Fruit fly (Drosophila melanogaster) whole organism, embryonic: Measurements from ENCODE around the gene CG34427.

Experiments used
- ATbp ChIP-seq: fragments of 200-800 bp; sonication (Bioruptor generic); optimal IDR thresholded peaks from 2 replicates; lab custom pipeline; 2017; ENCODE audit warnings: missing biosample characterization, mild to moderate bottlenecking, missing genetic modification characterization, missing genetic modification reagents
- B-H2 ChIP-seq: fragments of 200-800 bp; sonication (Bioruptor generic); optimal IDR thresholded peaks from 2 replicates; lab custom pipeline; 2018; ENCODE audit warnings: missing biosample characterization, mild to moderate bottlenecking, missing genetic modification characterization
- CG10209 ChIP-seq: fragments of 200-800 bp; sonication (Bioruptor generic); optimal IDR thresholded peaks from 3 replicates; lab custom pipeline; 2017; ENCODE audit warnings: missing biosample characterization, mild to moderate bottlenecking, missing genetic modification characterization, missing genetic modification reagents
- CG10543 ChIP-seq: fragments of 200-800 bp; sonication (Bioruptor generic); optimal IDR thresholded peaks from 3 replicates; lab custom pipeline; 2017; ENCODE audit warnings: missing biosample characterization, mild to moderate bottlenecking, missing genetic modification characterization, moderate library complexity
- CG10565 ChIP-seq: fragments of 200-800 bp; sonication (Bioruptor generic); optimal IDR thresholded peaks from 3 replicates; lab custom pipeline; 2016; ENCODE audit warnings: missing biosample characterization, mild to moderate bottlenecking, missing genetic modification characterization
- CG10979 ChIP-seq: fragments of 200-800 bp; sonication (Bioruptor generic); optimal IDR thresholded peaks from 2 replicates; lab custom pipeline; 2018; ENCODE audit warnings: missing biosample characterization, mild to moderate bottlenecking, missing genetic modification characterization, moderate library complexity
- CG13123 ChIP-seq: fragments of 200-800 bp; sonication (Bioruptor generic); optimal IDR thresholded peaks from 2 replicates; lab custom pipeline; 2016; ENCODE audit warnings: missing biosample characterization, missing genetic modification characterization
- CG13424 ChIP-seq: fragments of 200-800 bp; sonication (Bioruptor generic); optimal IDR thresholded peaks from 2 replicates; lab custom pipeline; 2019; ENCODE audit warnings: missing biosample characterization, mild to moderate bottlenecking, missing genetic modification characterization, moderate library complexity
- CG14710 ChIP-seq: fragments of 200-800 bp; sonication (Bioruptor generic); optimal IDR thresholded peaks from 3 replicates; lab custom pipeline; 2019; ENCODE audit warnings: missing biosample characterization, mild to moderate bottlenecking, missing genetic modification characterization, moderate library complexity
- CG16813 ChIP-seq: fragments of 200-800 bp; sonication (Bioruptor generic); IDR thresholded peaks from 3 replicates; pipeline ENCODE4 v1.3.6; 2022; ENCODE audit warnings: missing biosample characterization, missing genetic modification characterization; ENCODE audit not compliant: partially characterized antibody
- CG16815 ChIP-seq: fragments of 200-800 bp; sonication (Bioruptor generic); optimal IDR thresholded peaks from 3 replicates; lab custom pipeline; 2017; ENCODE audit warnings: missing biosample characterization, mild to moderate bottlenecking, missing genetic modification characterization
- CG17385 ChIP-seq: fragments of 200-800 bp; sonication (Bioruptor generic); optimal IDR thresholded peaks from 3 replicates; lab custom pipeline; 2018; ENCODE audit warnings: missing biosample characterization, mild to moderate bottlenecking, missing genetic modification characterization
- CG2712 ChIP-seq: fragments of 200-800 bp; optimal IDR thresholded peaks from 3 replicates; lab custom pipeline; 2019; ENCODE audit warnings: missing biosample characterization, mild to moderate bottlenecking, missing genetic modification characterization, moderate library complexity
- CG3163 ChIP-seq: fragments of 200-800 bp; sonication (Bioruptor generic); optimal IDR thresholded peaks from 3 replicates; lab custom pipeline; 2016; ENCODE audit warnings: missing biosample characterization, missing genetic modification characterization
- CG3847 ChIP-seq: fragments of 200-800 bp; sonication (Bioruptor generic); IDR thresholded peaks from 2 replicates; pipeline ENCODE4 v1.3.6; 2022; ENCODE audit warnings: missing biosample characterization, missing genetic modification characterization
- CG4360 ChIP-seq: fragments of 200-800 bp; sonication (Bioruptor generic); IDR thresholded peaks from 2 replicates; pipeline ENCODE4 v1.3.6; 2022; ENCODE audit warnings: missing biosample characterization, missing genetic modification characterization
- CG5245 ChIP-seq: fragments of 200-800 bp; sonication (Bioruptor generic); optimal IDR thresholded peaks from 3 replicates; lab custom pipeline; 2016; ENCODE audit warnings: missing biosample characterization, missing genetic modification characterization
- CG7786 ChIP-seq: fragments of 200-800 bp; sonication (Bioruptor generic); optimal IDR thresholded peaks from 2 replicates; lab custom pipeline; 2016; ENCODE audit warnings: missing biosample characterization, missing genetic modification characterization
- CG9215 ChIP-seq: fragments of 200-800 bp; sonication (Bioruptor generic); IDR thresholded peaks from 2 replicates; pipeline ENCODE4 v1.3.6; 2022; ENCODE audit warnings: missing biosample characterization, missing genetic modification characterization
- D19A ChIP-seq: fragments of 200-800 bp; optimal IDR thresholded peaks from 3 replicates; lab custom pipeline; 2019; ENCODE audit warnings: missing biosample characterization, mild to moderate bottlenecking, missing genetic modification characterization, moderate library complexity
- Dll ChIP-seq: fragments of 200-800 bp; sonication (Bioruptor generic); IDR thresholded peaks from 4 replicates; pipeline ENCODE4 v1.3.6; 2022; ENCODE audit warnings: missing biosample characterization, missing genetic modification characterization; ENCODE audit not compliant: partially characterized antibody
- Kr ChIP-seq: fragments of 200-800 bp; sonication (Bioruptor generic); optimal IDR thresholded peaks from 2 replicates; lab custom pipeline; 2017; ENCODE audit warnings: missing biosample characterization, mild to moderate bottlenecking, missing genetic modification characterization
- MESR4 ChIP-seq: fragments of 200-800 bp; sonication (Bioruptor generic); optimal IDR thresholded peaks from 2 replicates; lab custom pipeline; 2018; ENCODE audit warnings: missing biosample characterization, mild to moderate bottlenecking, missing genetic modification characterization, moderate library complexity
- Max ChIP-seq: fragments of 200-800 bp; sonication (Bioruptor generic); optimal IDR thresholded peaks from 2 replicates; lab custom pipeline; 2016; ENCODE audit warnings: missing biosample characterization, mild to moderate bottlenecking, missing genetic modification characterization
- Med ChIP-seq: fragments of 200-800 bp; sonication (Bioruptor generic); peaks from one replicate; lab custom pipeline; 2016; ENCODE audit warnings: missing biosample characterization, missing genetic modification characterization, mild to moderate bottlenecking, inconsistent platforms, moderate library complexity
- Meics ChIP-seq: fragments of 200-800 bp; sonication (Bioruptor generic); optimal IDR thresholded peaks from 2 replicates; lab custom pipeline; 2017; ENCODE audit warnings: missing biosample characterization, mild to moderate bottlenecking, missing genetic modification characterization
- Myb ChIP-seq: fragments of 200-800 bp; sonication (Bioruptor generic); optimal IDR thresholded peaks from 2 replicates; lab custom pipeline; 2016; ENCODE audit warnings: missing biosample characterization, missing genetic modification characterization
- NC2α ChIP-seq: fragments of 200-800 bp; sonication (Bioruptor generic); optimal IDR thresholded peaks from 2 replicates; lab custom pipeline; 2016; ENCODE audit warnings: missing biosample characterization, missing genetic modification characterization
- NK7.1 ChIP-seq: fragments of 200-800 bp; sonication (Bioruptor generic); optimal IDR thresholded peaks from 3 replicates; lab custom pipeline; 2016; ENCODE audit warnings: missing biosample characterization, missing genetic modification characterization
- Poxn ChIP-seq: fragments of 200-800 bp; sonication (Bioruptor generic); IDR thresholded peaks from 2 replicates; pipeline ENCODE4 v1.3.6; 2022; ENCODE audit warnings: missing biosample characterization, missing genetic modification characterization
- aop ChIP-seq: fragments of 200-800 bp; sonication (Bioruptor generic); IDR thresholded peaks from 2 replicates; pipeline ENCODE4 v1.3.6; 2022; ENCODE audit warnings: missing biosample characterization, missing genetic modification characterization
- cato ChIP-seq: fragments of 200-800 bp; sonication (Bioruptor generic); optimal IDR thresholded peaks from 2 replicates; lab custom pipeline; 2016; ENCODE audit warnings: missing biosample characterization, missing genetic modification characterization, borderline replicate concordance
- dm ChIP-seq: fragments of 200-800 bp; sonication (Bioruptor generic); optimal IDR thresholded peaks from 3 replicates; lab custom pipeline; 2016; ENCODE audit warnings: missing biosample characterization, missing genetic modification characterization
- dmrt99B ChIP-seq: fragments of 200-800 bp; sonication (Bioruptor generic); optimal IDR thresholded peaks from 2 replicates; lab custom pipeline; 2018; ENCODE audit warnings: missing biosample characterization, mild to moderate bottlenecking, missing genetic modification characterization, moderate library complexity
- gro ChIP-seq: fragments of 200-800 bp; sonication (Bioruptor generic); optimal IDR thresholded peaks from 2 replicates; lab custom pipeline; 2016; ENCODE audit warnings: missing biosample characterization, missing genetic modification characterization
- h ChIP-seq: fragments of >200 bp; optimal IDR thresholded peaks from 2 replicates; lab custom pipeline; 2017
- ind ChIP-seq: fragments of 200-800 bp; sonication (Bioruptor generic); optimal IDR thresholded peaks from 3 replicates; lab custom pipeline; 2016; ENCODE audit warnings: missing biosample characterization, missing genetic modification characterization
- jumu ChIP-seq: fragments of 200-800 bp; sonication (Bioruptor generic); optimal IDR thresholded peaks from 3 replicates; lab custom pipeline; 2016; ENCODE audit warnings: missing biosample characterization, missing genetic modification characterization
- mam ChIP-seq: fragments of 200-800 bp; sonication (Bioruptor generic); optimal IDR thresholded peaks from 3 replicates; lab custom pipeline; 2016; ENCODE audit warnings: missing biosample characterization, missing genetic modification characterization
- oc ChIP-seq: fragments of 200-800 bp; sonication (Bioruptor generic); optimal IDR thresholded peaks from 2 replicates; lab custom pipeline; 2018; ENCODE audit warnings: missing biosample characterization, mild to moderate bottlenecking, missing genetic modification characterization, moderate library complexity
- p53 ChIP-seq: fragments of 200-800 bp; sonication (Bioruptor generic); optimal IDR thresholded peaks from 2 replicates; lab custom pipeline; 2016; ENCODE audit warnings: missing biosample characterization, missing genetic modification characterization
- pan ChIP-seq, 4 experiments: fragments of >200 bp in 3 of 4; fragments of 200-800 bp in 1 of 4; sonication (Bioruptor generic) in 1 of 4; optimal IDR thresholded peaks in 3 of 4; IDR thresholded peaks in 1 of 4; 2 replicates each; pipeline versions ENCODE4 v1.3.6 to Lab custom; 2017 to 2022; ENCODE audit warnings: missing biosample characterization in 2 of 4, missing genetic modification characterization in 2 of 4, mixed read lengths in 1 of 4
- prd ChIP-seq, 3 experiments: fragments of >200 bp in 2 of 3; fragments of 200-800 bp in 1 of 3; sonication (Bioruptor generic) in 1 of 3; optimal IDR thresholded peaks in 2 of 3; IDR thresholded peaks in 1 of 3; 2 replicates in 2 of 3; 3 replicates in 1 of 3; pipeline versions ENCODE4 v1.3.6 to Lab custom; 2017 to 2022; ENCODE audit warnings: missing biosample characterization in 1 of 3, missing genetic modification characterization in 1 of 3
- psq ChIP-seq: fragments of 200-800 bp; sonication (Bioruptor generic); optimal IDR thresholded peaks from 2 replicates; lab custom pipeline; 2017; ENCODE audit warnings: missing biosample characterization, missing genetic modification characterization
- sens ChIP-seq: fragments of 200-800 bp; sonication (Bioruptor generic); peaks from one replicate; lab custom pipeline; 2016; ENCODE audit warnings: missing biosample characterization, missing genetic modification characterization
- sim ChIP-seq: fragments of 200-800 bp; sonication (Bioruptor generic); IDR thresholded peaks from 2 replicates; pipeline ENCODE4 v1.3.6; 2022; ENCODE audit warnings: missing biosample characterization, missing genetic modification characterization
- tio ChIP-seq: fragments of 200-800 bp; sonication (Bioruptor generic); optimal IDR thresholded peaks from 2 replicates; lab custom pipeline; 2017; ENCODE audit warnings: missing biosample characterization, missing genetic modification characterization, inconsistent platforms
- ttk ChIP-seq: fragments of 200-800 bp; sonication (Bioruptor generic); IDR thresholded peaks from 2 replicates; pipeline ENCODE4 v2.1.2; 2022; ENCODE audit warnings: missing biosample characterization, missing genetic modification characterization
- wdn ChIP-seq: fragments of 200-800 bp; sonication (Bioruptor generic); IDR thresholded peaks from 2 replicates; pipeline ENCODE4 v1.3.6; 2022; ENCODE audit warnings: missing biosample characterization, missing genetic modification characterization
- zfh2 ChIP-seq: fragments of 200-800 bp; sonication (Bioruptor generic); optimal IDR thresholded peaks from 2 replicates; lab custom pipeline; 2016; ENCODE audit warnings: missing biosample characterization, missing genetic modification characterization

The CG34427 gene

dm6 chr3L:8841757-8842156, 37.2 kb downstream of the CG34427 start (continued):
- TF ChIP-seq wdn (GFP tag; lab: Robert Waterston, UW) (peak; percentile 47), CG13424 (tag; lab: Kevin White, UChicago) (peak; percentile 75), CG16813 (GFP tag; lab: Robert Waterston, UW) (no peak), ttk (GFP tag; lab: Robert Waterston, UW) (peak; percentile 79), psq (no peak), dmrt99B (peak; percentile 85), h (lab: Kevin White, UChicago) (no peak), NK7.1 (GFP tag; lab: Kevin White, UChicago) (peak; percentile 25), tio (GFP tag; lab: Kevin White, UChicago) (peak; percentile 59), Max (GFP tag; lab: Kevin White, UChicago) (peak; percentile 45), gro (GFP tag; lab: Kevin White, UChicago) (peak; percentile 8), oc (tag; lab: Kevin White, UChicago) (peak; percentile 75), NC2α (GFP tag; lab: Kevin White, UChicago) (peak; percentile 39), p53 (no peak), CG7786 (GFP tag; lab: Kevin White, UChicago) (peak; percentile 61), pan (optimal IDR thresholded peaks at IDR 0.05; lab: Kevin White, UChicago) (no peak), pan (GFP tag; optimal IDR thresholded peaks at IDR 0.05 in 1 of 2, IDR thresholded peaks at IDR 0.05 in 1 of 2) (peak in 1 of 2 experiments; percentile 87), CG3163 (GFP tag; lab: Kevin White, UChicago) (peak; percentile 23), MESR4 (GFP tag; lab: Kevin White, UChicago) (no peak), CG10979 (tag; lab: Kevin White, UChicago) (peak; percentile 79), CG4360 (GFP tag; lab: Robert Waterston, UW) (no peak), CG2712 (tag; lab: Kevin White, UChicago) (peak; percentile 85), ATbp (peak; percentile 71), aop (GFP tag; lab: Robert Waterston, UW) (no peak), CG10209 (GFP tag; lab: Kevin White, UChicago) (peak; percentile 76), CG16815 (peak; percentile 50), cato (GFP tag; lab: Kevin White, UChicago) (peak; percentile 41), Poxn (GFP tag; lab: Robert Waterston, UW) (no peak), CG9215 (GFP tag; lab: Robert Waterston, UW) (peak; percentile 49; the same call in 1 of the 2 replicates), Med (GFP tag; lab: Kevin White, UChicago) (peak; percentile 92), CG14710 (tag; lab: Kevin White, UChicago) (peak; percentile 57), Myb (GFP tag; lab: Kevin White, UChicago) (peak; percentile 40), Meics (GFP tag; lab: Kevin White, UChicago) (peak; percentile 70), CG3847 (GFP tag; lab: Robert Waterston, UW) (peak; percentile 67), mam (GFP tag; lab: Kevin White, UChicago) (peak; percentile 74), zfh2 (peak; percentile 46), prd (optimal IDR thresholded peaks at IDR 0.05; lab: Kevin White, UChicago) (no peak), prd (GFP tag; IDR thresholded peaks at IDR 0.05; lab: Robert Waterston, UW) (peak; percentile 83), ind (GFP tag; lab: Kevin White, UChicago) (peak; percentile 62), CG13123 (GFP tag; lab: Kevin White, UChicago) (no peak), CG17385 (GFP tag; lab: Kevin White, UChicago) (peak; percentile 67), D19A (tag; lab: Kevin White, UChicago) (peak; percentile 77), Kr (GFP tag; lab: Kevin White, UChicago) (no peak), B-H2 (GFP tag; lab: Kevin White, UChicago) (no peak), dm (GFP tag; lab: Kevin White, UChicago) (peak; percentile 25), sens (GFP tag; lab: Kevin White, UChicago) (peak; percentile 95), CG10565 (GFP tag; lab: Kevin White, UChicago) (no peak), sim (GFP tag; lab: Robert Waterston, UW) (peak; percentile 68), jumu (GFP tag; lab: Kevin White, UChicago) (peak; percentile 34), CG10543 (GFP tag; lab: Kevin White, UChicago) (no peak), Dll (GFP tag; lab: Robert Waterston, UW) (no peak), CG5245 (GFP tag; lab: Kevin White, UChicago) (peak; percentile 53)
